Worm (Caenorhabditis elegans): ENCODE results near the gene C28G1.6.

Gene C28G1.6

DNA sequence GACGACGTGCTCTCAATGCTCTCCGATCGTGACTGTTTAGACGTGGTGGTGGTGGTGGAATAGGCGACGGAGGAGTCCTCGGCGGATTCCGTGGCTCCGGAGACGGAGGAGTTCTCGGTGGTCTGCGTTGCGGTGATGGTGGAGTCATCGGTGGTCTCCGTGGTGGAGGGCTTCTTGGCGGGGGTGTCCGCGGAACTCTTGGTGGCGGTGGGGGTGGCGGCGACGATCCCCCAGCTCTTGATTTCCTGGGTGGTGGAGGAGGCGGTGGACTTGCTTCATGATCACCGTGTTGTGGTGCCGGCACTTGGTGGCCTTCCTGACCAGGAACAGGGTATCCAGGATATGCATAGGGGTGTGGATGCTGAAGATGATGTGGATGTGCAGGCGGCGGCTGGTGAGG lies 25.6 kb downstream of the C28G1.6 start:
- no peak for TF ChIP-seq nhr-237 (tag; optimal IDR thresholded peaks at IDR 0.05)
- TF ChIP-seq flh-1 (GFP tag; optimal IDR thresholded peaks at IDR 0.05), result no peak
- no peak for TF ChIP-seq bed-3 (GFP tag; optimal IDR thresholded peaks at IDR 0.05)

DNA sequence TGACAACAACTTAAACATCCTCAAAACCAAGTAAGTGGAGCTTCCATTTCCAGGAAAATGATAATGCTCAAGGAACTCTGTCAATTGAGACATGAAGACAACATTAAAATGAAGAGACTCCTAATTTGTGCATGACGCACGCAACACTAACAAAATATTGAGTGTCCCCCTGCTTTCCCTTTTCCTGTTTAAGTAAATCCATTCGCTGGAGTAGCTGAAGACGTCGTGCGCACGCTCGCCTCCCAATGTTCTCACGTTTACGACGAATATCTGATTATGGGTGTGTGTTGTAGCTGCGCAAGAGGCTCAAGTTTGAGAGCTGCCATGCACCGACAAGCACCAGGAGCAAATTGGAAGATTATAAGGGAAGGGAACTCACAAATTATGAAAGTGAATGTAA lies 30.1 kb downstream of the C28G1.6 start:
- TF ChIP-seq ces-1 (GFP tag; optimal IDR thresholded peaks at IDR 0.05) (peak; percentile 92), tbx-8 (GFP tag; optimal IDR thresholded peaks at IDR 0.05) (no peak), lsy-2 (tag; optimal IDR thresholded peaks at IDR 0.05) (no peak)

DNA sequence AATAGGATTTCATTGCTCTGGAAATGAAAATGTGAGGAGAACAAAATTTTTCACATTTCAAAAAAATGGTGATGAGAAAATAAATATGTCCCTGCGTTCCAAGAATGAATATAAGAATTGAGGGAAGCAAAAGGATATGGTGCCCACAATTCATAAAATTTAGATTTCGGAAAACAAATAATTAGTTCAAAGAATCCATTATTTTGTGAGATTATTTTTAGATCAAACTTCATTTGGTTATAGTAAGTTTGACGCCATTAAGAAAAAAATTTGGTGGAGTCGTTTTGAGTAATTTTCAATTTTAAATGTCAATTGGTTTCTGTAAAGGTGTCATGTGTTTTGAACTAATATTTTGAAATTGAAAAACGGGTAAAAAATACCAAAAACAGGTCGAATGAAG lies 30.7 kb downstream of the C28G1.6 start:
- TF ChIP-seq nhr-237 (tag; optimal IDR thresholded peaks at IDR 0.05) (no peak), elt-3 (tag; optimal IDR thresholded peaks at IDR 0.05) (no peak)

ce11 chrX:8799925-8800324 lies 31.1 kb downstream of the C28G1.6 start:
- TF ChIP-seq nhr-28 (tag; optimal IDR thresholded peaks at IDR 0.05) (no peak), blmp-1 (tag; optimal IDR thresholded peaks at IDR 0.05) (no peak), elt-3 (tag; optimal IDR thresholded peaks at IDR 0.05) (no peak), tbx-8 (GFP tag; optimal IDR thresholded peaks at IDR 0.05) (no peak), ceh-43 (GFP tag; optimal IDR thresholded peaks at IDR 0.05) (no peak), sem-2 (GFP tag; optimal IDR thresholded peaks at IDR 0.05) (no peak), snpc-4 (tag; optimal IDR thresholded peaks at IDR 0.05) (no peak), hlh-1 (tag; optimal IDR thresholded peaks at IDR 0.05) (no peak), nhr-237 (tag; optimal IDR thresholded peaks at IDR 0.05) (no peak), zip-8 (tag; optimal IDR thresholded peaks at IDR 0.05) (no peak), lsy-2 (tag; optimal IDR thresholded peaks at IDR 0.05) (no peak), nhr-76 (tag; optimal IDR thresholded peaks at IDR 0.05) (no peak), mep-1 (tag; optimal IDR thresholded peaks at IDR 0.05) (no peak)

DNA sequence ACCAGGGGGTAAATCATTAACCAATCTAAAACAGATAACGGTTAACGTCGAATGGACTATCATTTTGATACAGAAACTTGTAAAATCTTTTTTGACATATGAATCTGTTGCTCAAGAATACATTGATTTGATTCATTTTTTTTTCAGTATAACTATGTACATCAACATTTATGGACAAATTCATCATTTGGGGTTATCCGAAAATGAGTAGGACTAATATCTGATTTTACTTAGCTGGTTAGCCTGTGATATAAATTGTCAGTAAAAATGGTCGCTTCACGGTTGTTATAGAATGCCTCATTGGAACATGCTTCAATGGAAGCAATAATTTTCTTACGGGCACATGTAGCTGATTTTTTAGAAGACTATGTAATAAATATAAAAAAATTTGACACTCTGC lies 33.4 kb downstream of the C28G1.6 start:
- TF ChIP-seq sptf-1 (tag; optimal IDR thresholded peaks at IDR 0.05), result no peak
- no peak for TF ChIP-seq nhr-237 (tag; optimal IDR thresholded peaks at IDR 0.05)
- TF ChIP-seq snpc-4 (tag; optimal IDR thresholded peaks at IDR 0.05), result no peak
- no peak for TF ChIP-seq drap-1 (GFP tag; optimal IDR thresholded peaks at IDR 0.05)
- no peak for TF ChIP-seq ztf-11 (tag; optimal IDR thresholded peaks at IDR 0.05)
- no peak for TF ChIP-seq lsy-2 (tag; optimal IDR thresholded peaks at IDR 0.05)
- no peak for TF ChIP-seq elt-3 (tag; optimal IDR thresholded peaks at IDR 0.05)
- TF ChIP-seq elt-1 (tag; optimal IDR thresholded peaks at IDR 0.05; ENCODE audit: borderline replicate concordance, insufficient read depth), result no peak
- TF ChIP-seq nhr-28 (tag; optimal IDR thresholded peaks at IDR 0.05), result no peak
- no peak for TF ChIP-seq hlh-1 (tag; optimal IDR thresholded peaks at IDR 0.05)
- TF ChIP-seq ces-1 (GFP tag; optimal IDR thresholded peaks at IDR 0.05), result no peak
- TF ChIP-seq mls-2 (tag; optimal IDR thresholded peaks at IDR 0.05), result no peak

DNA sequence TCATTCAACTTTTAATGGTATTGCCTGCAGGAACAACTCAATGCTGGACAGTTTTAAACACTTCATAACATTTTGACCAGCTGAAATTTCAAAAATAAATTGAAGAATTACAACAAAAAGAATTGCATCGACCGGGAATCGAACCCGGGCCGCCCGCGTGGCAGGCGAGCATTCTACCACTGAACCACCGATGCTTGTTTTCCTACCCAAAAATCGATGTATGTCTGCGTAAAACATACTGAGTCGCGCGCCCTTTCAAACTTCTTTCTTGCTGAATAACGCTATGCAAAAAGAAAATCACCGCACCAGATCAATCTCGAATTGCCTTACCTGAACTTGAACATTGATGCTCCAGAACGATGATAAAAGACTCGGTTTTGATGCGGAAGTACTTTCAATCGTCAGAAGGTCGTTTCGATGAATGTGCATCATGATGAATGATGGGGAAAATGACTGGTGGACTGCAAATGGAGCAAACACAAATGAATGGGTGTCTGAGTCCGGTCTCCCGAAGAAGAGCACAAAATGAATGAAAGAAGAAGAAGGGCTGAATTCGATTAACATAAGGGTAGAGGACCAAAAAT lies 34.3 kb downstream of the C28G1.6 start, which contains the start of gene R04E5.7:
TSS of gene R04E5.7 (minus strand) at position 564 of the 584 bp plus-strand sequence.
- TF ChIP-seq lin-13 (tag; optimal IDR thresholded peaks at IDR 0.05), result no peak
- no peak for TF ChIP-seq ceh-39 (tag; optimal IDR thresholded peaks at IDR 0.05)
- no peak for TF ChIP-seq sptf-1 (tag; optimal IDR thresholded peaks at IDR 0.05)
- no peak for TF ChIP-seq ztf-11 (tag; optimal IDR thresholded peaks at IDR 0.05)
- peak; percentile 17 for TF ChIP-seq cnd-1 (tag; optimal IDR thresholded peaks at IDR 0.05)
- TF ChIP-seq blmp-1 (tag; optimal IDR thresholded peaks at IDR 0.05), result no peak
- no peak for TF ChIP-seq elt-1 (tag; optimal IDR thresholded peaks at IDR 0.05; ENCODE audit: borderline replicate concordance, insufficient read depth)
- no peak for TF ChIP-seq mab-5 (tag; optimal IDR thresholded peaks at IDR 0.05)
- TF ChIP-seq drap-1 (GFP tag; optimal IDR thresholded peaks at IDR 0.05), result no peak
- no peak for TF ChIP-seq M03D4.4 (tag; optimal IDR thresholded peaks at IDR 0.05)
- peak; percentile 19 for TF ChIP-seq sem-2 (GFP tag; optimal IDR thresholded peaks at IDR 0.05)
- peak; percentile 50 for TF ChIP-seq ceh-83 (GFP tag; optimal IDR thresholded peaks at IDR 0.05)
- no peak for TF ChIP-seq pha-4 (tag; optimal IDR thresholded peaks at IDR 0.05)
- no peak for TF ChIP-seq ceh-43 (GFP tag; optimal IDR thresholded peaks at IDR 0.05)
- TF ChIP-seq nhr-28 (tag; optimal IDR thresholded peaks at IDR 0.05), result no peak
- no peak for TF ChIP-seq unc-120 (tag; optimal IDR thresholded peaks at IDR 0.05; ENCODE audit: poor library complexity, severe bottlenecking)
- no peak for TF ChIP-seq lsy-2 (tag; optimal IDR thresholded peaks at IDR 0.05)
- no peak for TF ChIP-seq tbx-8 (GFP tag; optimal IDR thresholded peaks at IDR 0.05)
- no peak for TF ChIP-seq nhr-12 (tag; optimal IDR thresholded peaks at IDR 0.05)
- peak; percentile 32 for TF ChIP-seq ces-1 (GFP tag; optimal IDR thresholded peaks at IDR 0.05)
- TF ChIP-seq ham-2 (GFP tag; optimal IDR thresholded peaks at IDR 0.05), result no peak
